Fruit fly (Drosophila melanogaster) whole organism, embryonic: ENCODE data around the gene CG5376.

Source experiments
- BtbVII ChIP-seq: fragments of 200-800 bp; sonication (Bioruptor generic); optimal IDR thresholded peaks from 3 replicates; lab custom pipeline; 2017; ENCODE audit warnings: missing biosample characterization, mild to moderate bottlenecking, missing genetic modification characterization
- CG15073 ChIP-seq: fragments of 200-800 bp; sonication (Bioruptor generic); optimal IDR thresholded peaks from 2 replicates; lab custom pipeline; 2016; ENCODE audit warnings: missing biosample characterization, missing genetic modification characterization
- CG17361 ChIP-seq: fragments of 200-800 bp; sonication (Bioruptor generic); IDR thresholded peaks from 3 replicates; pipeline ENCODE4 v1.3.6; 2022; ENCODE audit warnings: missing biosample characterization, missing genetic modification characterization
- CG17829 ChIP-seq: fragments of 200-800 bp; optimal IDR thresholded peaks from 2 replicates; lab custom pipeline; 2019; ENCODE audit warnings: missing biosample characterization, mild to moderate bottlenecking, missing genetic modification characterization, moderate library complexity
- CG17912 ChIP-seq: fragments of 200-800 bp; sonication (Bioruptor generic); optimal IDR thresholded peaks from 2 replicates; lab custom pipeline; 2018; ENCODE audit warnings: missing biosample characterization, mild to moderate bottlenecking, missing genetic modification characterization
- CG1832 ChIP-seq: fragments of 200-800 bp; sonication (Bioruptor generic); optimal IDR thresholded peaks from 2 replicates; lab custom pipeline; 2017; ENCODE audit warnings: missing biosample characterization, mild to moderate bottlenecking, missing genetic modification characterization, inconsistent platforms
- CG18619 ChIP-seq: fragments of 200-800 bp; sonication (Bioruptor generic); optimal IDR thresholded peaks from 3 replicates; lab custom pipeline; 2017; ENCODE audit warnings: missing biosample characterization, mild to moderate bottlenecking, missing genetic modification characterization
- CG2712 ChIP-seq: fragments of 200-800 bp; optimal IDR thresholded peaks from 3 replicates; lab custom pipeline; 2019; ENCODE audit warnings: missing biosample characterization, mild to moderate bottlenecking, missing genetic modification characterization, moderate library complexity
- CG3065 ChIP-seq: fragments of 200-800 bp; sonication (Bioruptor generic); optimal IDR thresholded peaks from 2 replicates; lab custom pipeline; 2016; ENCODE audit warnings: missing biosample characterization, missing genetic modification characterization
- CG31365 ChIP-seq: fragments of 200-800 bp; sonication (Bioruptor generic); optimal IDR thresholded peaks from 2 replicates; lab custom pipeline; 2018; ENCODE audit warnings: missing biosample characterization, mild to moderate bottlenecking, missing genetic modification characterization
- CG3163 ChIP-seq: fragments of 200-800 bp; sonication (Bioruptor generic); optimal IDR thresholded peaks from 3 replicates; lab custom pipeline; 2016; ENCODE audit warnings: missing biosample characterization, missing genetic modification characterization
- CG33557 ChIP-seq: fragments of 200-800 bp; sonication (Bioruptor generic); optimal IDR thresholded peaks from 2 replicates; lab custom pipeline; 2019; ENCODE audit warnings: missing biosample characterization, mild to moderate bottlenecking, missing genetic modification characterization, moderate library complexity
- CG4707 ChIP-seq: fragments of 200-800 bp; sonication (Bioruptor generic); optimal IDR thresholded peaks from 2 replicates; lab custom pipeline; 2018; ENCODE audit warnings: missing biosample characterization, mild to moderate bottlenecking, missing genetic modification characterization, moderate library complexity
- CG6854 ChIP-seq: fragments of 200-800 bp; sonication (Bioruptor generic); optimal IDR thresholded peaks from 3 replicates; lab custom pipeline; 2017; ENCODE audit warnings: missing biosample characterization, mild to moderate bottlenecking, missing genetic modification characterization
- CG7987 ChIP-seq: fragments of 200-800 bp; sonication (Bioruptor generic); optimal IDR thresholded peaks from 2 replicates; lab custom pipeline; 2018; ENCODE audit warnings: missing biosample characterization, mild to moderate bottlenecking, missing genetic modification characterization, moderate library complexity
- CG8388 ChIP-seq: fragments of 200-800 bp; sonication (Bioruptor generic); optimal IDR thresholded peaks from 2 replicates; lab custom pipeline; 2019; ENCODE audit warnings: missing biosample characterization, mild to moderate bottlenecking, missing genetic modification characterization, moderate library complexity
- CoRest ChIP-seq: fragments of 200-800 bp; sonication (Bioruptor generic); optimal IDR thresholded peaks from 3 replicates; lab custom pipeline; 2018; ENCODE audit warnings: missing biosample characterization, mild to moderate bottlenecking, missing genetic modification characterization, moderate library complexity
- Dip3 ChIP-seq: fragments of 200-800 bp; sonication (Bioruptor generic); optimal IDR thresholded peaks from 3 replicates; lab custom pipeline; 2016; ENCODE audit warnings: missing biosample characterization, missing genetic modification characterization
- Eip74EF ChIP-seq, 2 experiments: fragments of 200-800 bp in 1 of 2; fragments of >200 bp in 1 of 2; sonication (Bioruptor generic) in 1 of 2; optimal IDR thresholded peaks; 2 replicates each; lab custom pipeline; 2017 to 2019; ENCODE audit warnings: missing biosample characterization in 2 of 2, missing genetic modification characterization in 2 of 2, mild to moderate bottlenecking in 1 of 2, moderate library complexity in 1 of 2
- HLH54F ChIP-seq: fragments of 200-800 bp; sonication (Bioruptor generic); optimal IDR thresholded peaks from 3 replicates; lab custom pipeline; 2016; ENCODE audit warnings: missing biosample characterization, missing genetic modification characterization
- HLHmδ ChIP-seq: fragments of 200-800 bp; sonication (Bioruptor generic); optimal IDR thresholded peaks from 2 replicates; lab custom pipeline; 2018; ENCODE audit warnings: missing biosample characterization, mild to moderate bottlenecking, missing genetic modification characterization, moderate library complexity
- Hr3 ChIP-seq: fragments of 200-800 bp; sonication (Bioruptor generic); optimal IDR thresholded peaks from 3 replicates; lab custom pipeline; 2016; ENCODE audit warnings: missing biosample characterization, missing genetic modification characterization
- Lhr ChIP-seq: fragments of 200-800 bp; sonication (Bioruptor generic); optimal IDR thresholded peaks from 3 replicates; lab custom pipeline; 2017; ENCODE audit warnings: mild to moderate bottlenecking, missing biosample characterization, missing genetic modification reagents, missing genetic modification characterization
- Mrtf ChIP-seq: fragments of 200-800 bp; sonication (Bioruptor generic); IDR thresholded peaks from 3 replicates; pipeline ENCODE4 v1.3.6; 2022; ENCODE audit warnings: missing biosample characterization, missing genetic modification characterization
- Nf-YB ChIP-seq: fragments of 200-800 bp; sonication (Bioruptor generic); optimal IDR thresholded peaks from 3 replicates; lab custom pipeline; 2019; ENCODE audit warnings: missing biosample characterization, mild to moderate bottlenecking, missing genetic modification characterization, moderate library complexity
- NfI ChIP-seq: fragments of 200-800 bp; sonication (Bioruptor generic); optimal IDR thresholded peaks from 3 replicates; lab custom pipeline; 2018; ENCODE audit warnings: missing biosample characterization, mild to moderate bottlenecking, missing genetic modification characterization, moderate library complexity
- Oaz ChIP-seq: fragments of 200-800 bp; sonication (Bioruptor generic); IDR thresholded peaks from 2 replicates; pipeline ENCODE4 v1.3.6; 2022; ENCODE audit warnings: missing biosample characterization, missing genetic modification characterization
- Sry-δ ChIP-seq: fragments of 200-800 bp; sonication (Bioruptor generic); optimal IDR thresholded peaks from 2 replicates; lab custom pipeline; 2016; ENCODE audit warnings: missing biosample characterization, missing genetic modification characterization
- Stat92E ChIP-seq, 3 experiments: fragments of >200 bp in 2 of 3; fragments of 200-800 bp in 1 of 3; sonication (Bioruptor generic) in 1 of 3; optimal IDR thresholded peaks; 2 replicates each; lab custom pipeline; 2017 to 2019; ENCODE audit warnings: missing biosample characterization in 3 of 3, missing genetic modification characterization in 3 of 3, mild to moderate bottlenecking in 1 of 3, moderate library complexity in 1 of 3
- btn ChIP-seq: fragments of 200-800 bp; sonication (Bioruptor generic); optimal IDR thresholded peaks from 2 replicates; lab custom pipeline; 2016; ENCODE audit warnings: missing biosample characterization, missing genetic modification characterization
- cas ChIP-seq: fragments of 200-800 bp; sonication (Bioruptor generic); IDR thresholded peaks from 2 replicates; pipeline ENCODE4 v1.3.6; 2022; ENCODE audit warnings: missing biosample characterization, missing genetic modification characterization
- disco-r ChIP-seq: fragments of 200-800 bp; sonication (Bioruptor generic); optimal IDR thresholded peaks from 2 replicates; lab custom pipeline; 2016; ENCODE audit warnings: missing biosample characterization, missing genetic modification characterization
- dpn ChIP-seq, 2 experiments: fragments of 200-800 bp; sonication (Bioruptor generic); optimal IDR thresholded peaks; 3 replicates each; lab custom pipeline; 2016; ENCODE audit warnings: missing biosample characterization in 2 of 2, missing genetic modification characterization in 2 of 2
- ewg ChIP-seq: fragments of 200-800 bp; sonication (Bioruptor generic); optimal IDR thresholded peaks from 3 replicates; lab custom pipeline; 2017; ENCODE audit warnings: mild to moderate bottlenecking, missing biosample characterization, missing genetic modification reagents, missing genetic modification characterization
- fd102C ChIP-seq: fragments of 200-800 bp; sonication (Bioruptor generic); optimal IDR thresholded peaks from 2 replicates; lab custom pipeline; 2018; ENCODE audit warnings: missing biosample characterization, mild to moderate bottlenecking, missing genetic modification characterization, moderate library complexity
- fu2 ChIP-seq: fragments of 200-800 bp; sonication (Bioruptor generic); optimal IDR thresholded peaks from 2 replicates; lab custom pipeline; 2016; ENCODE audit warnings: missing biosample characterization, missing genetic modification characterization
- gcm2 ChIP-seq: fragments of 200-800 bp; sonication (Bioruptor generic); optimal IDR thresholded peaks from 2 replicates; lab custom pipeline; 2016; ENCODE audit warnings: missing biosample characterization, missing genetic modification characterization
- gem ChIP-seq: fragments of 200-800 bp; sonication (Bioruptor generic); optimal IDR thresholded peaks from 2 replicates; lab custom pipeline; 2019; ENCODE audit warnings: missing biosample characterization, mild to moderate bottlenecking, missing genetic modification characterization, moderate library complexity
- gfzf ChIP-seq: fragments of 200-800 bp; sonication (Bioruptor generic); optimal IDR thresholded peaks from 2 replicates; lab custom pipeline; 2016; ENCODE audit warnings: missing biosample characterization, mild to moderate bottlenecking, missing genetic modification characterization, moderate library complexity
- hb ChIP-seq: fragments of 200-800 bp; sonication (Bioruptor generic); IDR thresholded peaks from 3 replicates; pipeline ENCODE4 v1.3.6; 2022; ENCODE audit warnings: missing biosample characterization, missing genetic modification characterization; ENCODE audit not compliant: partially characterized antibody
- jumu ChIP-seq: fragments of 200-800 bp; sonication (Bioruptor generic); optimal IDR thresholded peaks from 3 replicates; lab custom pipeline; 2016; ENCODE audit warnings: missing biosample characterization, missing genetic modification characterization
- maf-S ChIP-seq: fragments of 200-800 bp; sonication (Bioruptor generic); optimal IDR thresholded peaks from 2 replicates; lab custom pipeline; 2016; ENCODE audit warnings: missing biosample characterization, missing genetic modification characterization
- nerfin-1 ChIP-seq: fragments of 200-800 bp; sonication (Bioruptor generic); optimal IDR thresholded peaks from 3 replicates; lab custom pipeline; 2019; ENCODE audit warnings: missing biosample characterization, mild to moderate bottlenecking, missing genetic modification characterization, moderate library complexity
- nmo ChIP-seq: fragments of 200-800 bp; sonication (Bioruptor generic); optimal IDR thresholded peaks from 2 replicates; lab custom pipeline; 2018; ENCODE audit warnings: missing biosample characterization, mild to moderate bottlenecking, missing genetic modification characterization, moderate library complexity
- pita ChIP-seq: fragments of 200-800 bp; sonication (Bioruptor generic); optimal IDR thresholded peaks from 2 replicates; lab custom pipeline; 2017; ENCODE audit warnings: missing biosample characterization, mild to moderate bottlenecking, missing genetic modification characterization
- run ChIP-seq: fragments of 200-800 bp; sonication (Bioruptor generic); optimal IDR thresholded peaks from 3 replicates; lab custom pipeline; 2018; ENCODE audit warnings: missing biosample characterization, mild to moderate bottlenecking, missing genetic modification characterization
- shn ChIP-seq: fragments of 200-800 bp; sonication (Bioruptor generic); optimal IDR thresholded peaks from 3 replicates; lab custom pipeline; 2016; ENCODE audit warnings: missing biosample characterization, missing genetic modification characterization
- tup ChIP-seq: fragments of 200-800 bp; sonication (Bioruptor generic); optimal IDR thresholded peaks from 2 replicates; lab custom pipeline; 2016; ENCODE audit warnings: missing biosample characterization, mild to moderate bottlenecking, missing genetic modification characterization, moderate library complexity

Gene CG5376

DNA sequence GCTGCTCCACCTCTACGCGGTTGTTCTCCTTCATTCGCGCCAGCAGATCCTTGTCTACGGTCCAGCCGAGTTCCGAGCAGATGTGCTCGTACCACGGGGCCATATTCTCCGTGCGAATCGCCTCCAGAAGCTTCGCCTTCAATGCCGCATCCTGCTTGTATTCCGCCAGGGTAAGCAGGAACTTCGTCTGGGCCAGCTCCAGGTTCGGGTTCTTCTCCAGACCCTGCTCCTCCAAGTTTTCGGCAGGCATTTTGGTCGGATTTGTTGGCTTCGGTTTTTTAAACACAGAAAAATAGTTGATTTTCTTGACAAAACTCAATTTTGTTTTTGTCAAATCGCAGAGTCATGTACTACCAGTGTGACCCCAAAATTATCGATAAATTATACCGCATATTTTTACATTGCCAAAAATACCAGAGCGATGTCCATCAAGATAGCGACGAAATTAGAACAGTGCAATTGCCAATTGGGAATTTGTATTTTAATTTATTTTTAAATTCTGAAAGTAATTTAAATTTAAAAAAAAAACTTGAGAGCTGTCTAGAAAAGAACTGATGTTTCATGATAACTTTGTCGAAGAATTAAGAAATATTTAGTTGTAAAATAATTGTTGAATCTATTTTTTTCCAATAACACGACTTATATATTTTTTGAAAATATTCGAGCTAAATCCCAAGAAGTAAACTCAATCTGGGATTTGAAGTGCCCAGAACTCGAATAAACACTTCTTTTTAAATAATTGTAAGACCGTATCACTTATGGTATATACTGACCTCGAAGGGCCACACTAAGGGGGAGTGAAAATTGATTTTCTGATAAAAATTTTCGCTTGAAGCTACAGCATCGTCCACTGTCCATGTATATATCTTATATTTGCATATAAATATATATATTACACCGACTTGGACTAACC lies 26.8 kb downstream of the CG5376 start, which contains the start of the genes Rpn7 and AP-2mu (continued):
- TF ChIP-seq CG3065 (GFP tag; lab: Kevin White, UChicago) (no peak), tup (GFP tag; lab: Kevin White, UChicago) (no peak), CG6854 (no peak), CG1832 (GFP tag; lab: Kevin White, UChicago) (no peak), CG33557 (GFP tag; lab: Kevin White, UChicago) (no peak), pita (GFP tag; lab: Kevin White, UChicago) (no peak), Oaz (no peak), jumu (GFP tag; lab: Kevin White, UChicago) (no peak), fu2 (no peak), nerfin-1 (peak; percentile 26), CG15073 (no peak), CG17912 (GFP tag; lab: Kevin White, UChicago) (no peak), CoRest (tag; lab: Kevin White, UChicago) (peak; percentile 53), HLH54F (GFP tag; lab: Kevin White, UChicago) (no peak), Eip74EF (GFP tag; optimal IDR thresholded peaks at IDR 0.05; lab: Kevin White, UChicago) (no peak), fd102C (GFP tag; lab: Kevin White, UChicago) (no peak), ewg (GFP tag; lab: Kevin White, UChicago) (no peak), CG31365 (tag; lab: Kevin White, UChicago) (no peak), disco-r (GFP tag; lab: Kevin White, UChicago) (no peak), CG18619 (no peak), CG17829 (tag; lab: Kevin White, UChicago) (peak; percentile 17), nmo (GFP tag; lab: Kevin White, UChicago) (peak; percentile 53), Sry-δ (no peak), cas (no peak), CG17361 (GFP tag; lab: Robert Waterston, UW) (peak; percentile 66; the same call in 2 of the 3 replicates), BtbVII (no peak), HLHmδ (no peak), hb (GFP tag; lab: Robert Waterston, UW) (no peak), Hr3 (GFP tag; lab: Kevin White, UChicago) (peak; percentile 22), CG7987 (no peak), CG4707 (GFP tag; lab: Kevin White, UChicago) (no peak), CG3163 (GFP tag; lab: Kevin White, UChicago) (no peak), maf-S (no peak), CG2712 (tag; lab: Kevin White, UChicago) (peak; percentile 50), Stat92E (GFP tag; optimal IDR thresholded peaks at IDR 0.05; lab: Kevin White, UChicago) (no peak), gfzf (GFP tag; lab: Kevin White, UChicago) (peak; percentile 64), btn (GFP tag; lab: Kevin White, UChicago) (no peak), CG8388 (GFP tag; lab: Kevin White, UChicago) (no peak), gem (tag; lab: Kevin White, UChicago) (no peak), NfI (GFP tag; lab: Kevin White, UChicago) (no peak), dpn (GFP tag; optimal IDR thresholded peaks at IDR 0.05; lab: Kevin White, UChicago) (no peak), Dip3 (GFP tag; lab: Kevin White, UChicago) (no peak), shn (GFP tag; lab: Kevin White, UChicago) (no peak), Nf-YB (GFP tag; lab: Kevin White, UChicago) (no peak), gcm2 (no peak), Mrtf (no peak), Lhr (GFP tag; lab: Kevin White, UChicago) (peak; percentile 16), run (tag; lab: Kevin White, UChicago) (no peak)
